Fruit fly (Drosophila melanogaster): ENCODE results near the gene Mco4.

DNA sequence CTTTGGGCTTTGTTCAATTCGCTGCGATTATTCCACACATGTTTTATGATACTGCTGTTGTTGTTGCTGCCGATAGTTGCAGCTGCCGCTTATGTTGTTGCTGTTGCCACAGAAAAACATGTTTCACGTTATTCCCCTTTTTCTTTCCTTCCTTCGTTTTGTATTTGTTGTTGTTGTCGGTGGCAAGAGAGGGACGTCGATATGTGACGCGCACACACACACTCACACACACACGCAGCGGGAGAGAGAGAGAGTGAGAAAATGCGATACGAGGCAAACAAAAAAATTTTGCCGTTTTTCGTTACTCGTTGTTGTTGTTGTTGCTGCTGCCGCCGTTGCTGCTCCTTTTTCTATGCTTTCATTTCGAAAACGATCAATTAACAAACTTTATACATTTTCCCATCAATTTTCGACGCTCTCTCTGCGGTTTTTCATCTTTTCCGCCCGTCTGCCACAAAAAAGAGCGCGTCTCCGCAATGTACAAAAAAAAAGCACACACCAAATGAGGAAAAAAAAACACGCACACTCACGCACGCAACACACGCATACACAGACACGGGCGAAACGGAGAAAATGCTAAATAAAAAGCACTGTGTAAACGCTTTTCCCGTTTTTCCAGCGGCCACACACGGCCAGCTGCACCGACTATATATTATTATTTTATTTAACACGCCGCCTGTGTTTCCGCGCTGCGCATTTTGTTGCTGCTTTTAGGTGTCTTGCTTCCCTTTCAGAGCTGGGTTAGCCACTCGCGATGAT, 30.7 kb upstream of the Mco4 start:
- TF ChIP-seq Myc (optimal IDR thresholded peaks at IDR 0.05): no peak
- TF ChIP-seq ttk (optimal IDR thresholded peaks at IDR 0.05): no peak
- TF ChIP-seq Sin3A (optimal IDR thresholded peaks at IDR 0.05): no peak
